Worm (Caenorhabditis elegans) whole organism, dauer: ENCODE measurements around the gene C29F3.3.

Experiments
- unc-62 ChIP-seq: sonication (generic microtip); optimal IDR thresholded peaks from 2 replicates; lab custom pipeline; 2017; ENCODE audit warnings: missing biosample characterization, missing genetic modification reagents, missing genetic modification characterization

The C29F3.3 gene

ce11 chrV:15309011-15309410 lies 38.2 kb downstream of the C29F3.3 start, which contains the start of gene srz-10:
Gene srz-10 (minus strand): TSS chrV:15309098.
- no peak for TF ChIP-seq unc-62 (GFP tag; lab: Kevin White, UChicago)

ce11 chrV:15306745-15307144 lies 40.4 kb downstream of the C29F3.3 start, which contains the start of gene T26H8.4:
Gene T26H8.4 (minus strand): TSS chrV:15306845.
- TF ChIP-seq unc-62 (GFP tag; lab: Kevin White, UChicago) = no peak

ce11 chrV:15305502-15305901 lies 41.7 kb downstream of the C29F3.3 start, which contains the start of gene T26H8.5:
Gene T26H8.5 (minus strand): TSS chrV:15305602.
- no peak for TF ChIP-seq unc-62 (GFP tag; lab: Kevin White, UChicago)

ce11 chrV:15303625-15304024 lies 43.6 kb downstream of the C29F3.3 start, which contains the start of gene srx-48:
Gene srx-48 (minus strand): TSS chrV:15303725.
- no peak for TF ChIP-seq unc-62 (GFP tag; lab: Kevin White, UChicago)

- no peak for TF ChIP-seq unc-62 (GFP tag; lab: Kevin White, UChicago)
Observed at ce11 chrV:15298597-15298996, 48.6 kb downstream of the C29F3.3 start, which contains the start of gene cpr-3. Gene cpr-3 (minus strand): TSS chrV:15298700.
